Worm (Caenorhabditis elegans): ENCODE results near the gene Y68A4A.10.

Gene Y68A4A.10

ce11 chrV:17226119-17226518, 24.2 kb downstream of the Y68A4A.10 start, which contains the start of gene srh-112:
TSS of gene srh-112 (minus strand) at chrV:17226219.
- TF ChIP-seq unc-130 (GFP tag; optimal IDR thresholded peaks at IDR 0.05) = no peak
- TF ChIP-seq madf-6 (GFP tag; IDR thresholded peaks at IDR 0.05) = no peak
- no peak for TF ChIP-seq tbx-9 (tag; optimal IDR thresholded peaks at IDR 0.05; ENCODE audit: borderline replicate concordance)
- TF ChIP-seq athp-1 (tag; optimal IDR thresholded peaks at IDR 0.05) = no peak
- no peak for TF ChIP-seq xnd-1 (tag; optimal IDR thresholded peaks at IDR 0.05)
- no peak for TF ChIP-seq C06A6.2 (GFP tag; conservative IDR thresholded peaks at IDR 0.05)
- no peak for TF ChIP-seq ekl-4 (GFP tag; IDR thresholded peaks at IDR 0.05)

ce11 chrV:17232403-17232802, 30.5 kb downstream of the Y68A4A.10 start:
- TF ChIP-seq mes-4 (tag; optimal IDR thresholded peaks at IDR 0.05) (no peak), cebp-1 (GFP tag; IDR thresholded peaks at IDR 0.05) (no peak), cebp-1 (tag; optimal IDR thresholded peaks at IDR 0.05) (no peak), hmg-1.2 (GFP tag; IDR thresholded peaks at IDR 0.05) (no peak), hlh-26 (GFP tag; conservative IDR thresholded peaks at IDR 0.05) (no peak), T07F8.4 (tag; optimal IDR thresholded peaks at IDR 0.05) (no peak), bed-2 (GFP tag; IDR thresholded peaks at IDR 0.05) (no peak), nfyb-1 (GFP tag; IDR thresholded peaks at IDR 0.05) (no peak), let-526 (GFP tag; IDR thresholded peaks at IDR 0.05) (no peak), B0261.1 (tag; optimal IDR thresholded peaks at IDR 0.05) (no peak), mcd-1 (GFP tag; IDR thresholded peaks at IDR 0.05) (no peak), pha-4 (tag; optimal IDR thresholded peaks at IDR 0.05) (no peak), repo-1 (tag; optimal IDR thresholded peaks at IDR 0.05) (no peak), tbp1 (GFP tag; optimal IDR thresholded peaks at IDR 0.05) (no peak), snpc-1.1 (tag; optimal IDR thresholded peaks at IDR 0.05; ENCODE audit: insufficient read depth) (no peak), Y95B8A.8 (GFP tag; IDR thresholded peaks at IDR 0.05) (no peak), ztf-3 (GFP tag; optimal IDR thresholded peaks at IDR 0.05) (no peak), F52B5.7 (tag; optimal IDR thresholded peaks at IDR 0.05) (no peak), xnd-1 (tag; optimal IDR thresholded peaks at IDR 0.05) (no peak), let-607 (tag; optimal IDR thresholded peaks at IDR 0.05) (no peak)

DNA sequence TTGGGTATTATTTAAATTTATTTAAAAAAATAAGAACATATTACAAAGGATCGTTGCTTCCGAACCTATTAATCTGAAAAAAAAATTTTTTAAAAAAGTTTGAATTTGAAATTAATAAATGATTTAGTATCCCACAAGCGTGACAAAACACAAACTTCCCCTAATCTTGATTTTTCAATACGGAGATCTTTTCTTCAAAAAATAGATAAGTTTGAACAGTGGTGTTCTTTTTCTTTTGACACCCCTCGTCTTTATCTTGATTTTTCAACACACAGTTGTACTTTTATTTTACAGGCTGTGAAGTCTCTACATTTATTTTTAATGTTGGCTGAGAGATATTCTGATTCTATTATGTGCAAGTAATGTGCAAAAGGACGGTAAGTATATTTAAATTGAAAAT, 34.4 kb downstream of the Y68A4A.10 start, which contains the start of gene T19C9.10:
Gene T19C9.10 (plus strand): TSS at position 248 of the 400 bp plus-strand sequence.
- TF ChIP-seq F52B5.7 (tag; optimal IDR thresholded peaks at IDR 0.05) (no peak), him-1 (tag; optimal IDR thresholded peaks at IDR 0.05) (no peak), tbp1 (GFP tag; optimal IDR thresholded peaks at IDR 0.05) (no peak), hsf-1 (GFP tag; IDR thresholded peaks at IDR 0.05) (no peak), ccch-3 (GFP tag; optimal IDR thresholded peaks at IDR 0.05) (no peak), F33H1.4 (GFP tag; IDR thresholded peaks at IDR 0.05) (no peak), ztf-28 (GFP tag; IDR thresholded peaks at IDR 0.05) (no peak), cebp-1 (GFP tag; IDR thresholded peaks at IDR 0.05) (no peak), cebp-1 (tag; optimal IDR thresholded peaks at IDR 0.05) (no peak), B0336.3 (GFP tag; IDR thresholded peaks at IDR 0.05) (no peak)

ce11 chrV:17238799-17239198, 36.9 kb downstream of the Y68A4A.10 start, which contains the start of gene T19C9.8:
TSS of gene T19C9.8 (plus strand) at chrV:17239097.
- TF ChIP-seq nhr-80 (tag; optimal IDR thresholded peaks at IDR 0.05) = peak; percentile 55
- TF ChIP-seq madf-3 (GFP tag; IDR thresholded peaks at IDR 0.05) = no peak
